Worm (Caenorhabditis elegans): ENCODE data around the gene gcy-31.
A peak's percentile ranks its signal among the peaks of the same experiment; 100 is the strongest.

The gcy-31 gene

ce11 chrX:2427404-2427803 lies at the start of gene gcy-31:
Gene gcy-31 (minus strand): TSS chrX:2427504.
- TF ChIP-seq med-1 (GFP tag; optimal IDR thresholded peaks at IDR 0.05; ENCODE audit: insufficient read depth) (no peak), T22C8.4 (GFP tag; IDR thresholded peaks at IDR 0.05) (no peak), ref-1 (GFP tag; conservative IDR thresholded peaks at IDR 0.05) (no peak), ztf-29 (GFP tag; IDR thresholded peaks at IDR 0.05) (no peak), flt-1 (GFP tag; IDR thresholded peaks at IDR 0.05) (no peak), klf-2 (GFP tag; conservative IDR thresholded peaks at IDR 0.05) (no peak)

DNA sequence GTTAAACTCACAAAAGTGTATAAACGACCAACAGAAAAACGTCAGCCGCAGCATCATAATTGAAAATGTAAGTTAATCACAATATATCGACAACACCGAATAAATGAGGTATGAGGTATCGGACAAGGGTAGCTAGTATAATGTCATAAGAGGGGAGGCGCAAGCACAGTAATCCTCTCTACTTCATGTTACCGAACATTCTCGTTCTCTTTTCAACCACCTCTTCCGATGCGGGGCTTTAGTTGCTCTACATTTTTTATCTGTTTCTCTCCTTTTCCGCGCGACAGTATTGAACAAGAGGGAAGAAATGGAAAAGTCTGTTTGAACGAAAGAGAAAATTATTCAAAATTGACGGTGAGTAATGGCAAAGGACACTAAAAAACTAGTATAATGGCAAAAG lies 48.6 kb upstream of the gcy-31 start, which contains the start of gene R04B3.3:
Gene R04B3.3 (minus strand): TSS at position 101 of the 400 bp plus-strand sequence.
- TF ChIP-seq med-1 (GFP tag; optimal IDR thresholded peaks at IDR 0.05; ENCODE audit: insufficient read depth) (no peak), tab-1 (GFP tag; IDR thresholded peaks at IDR 0.05) (no peak)

DNA sequence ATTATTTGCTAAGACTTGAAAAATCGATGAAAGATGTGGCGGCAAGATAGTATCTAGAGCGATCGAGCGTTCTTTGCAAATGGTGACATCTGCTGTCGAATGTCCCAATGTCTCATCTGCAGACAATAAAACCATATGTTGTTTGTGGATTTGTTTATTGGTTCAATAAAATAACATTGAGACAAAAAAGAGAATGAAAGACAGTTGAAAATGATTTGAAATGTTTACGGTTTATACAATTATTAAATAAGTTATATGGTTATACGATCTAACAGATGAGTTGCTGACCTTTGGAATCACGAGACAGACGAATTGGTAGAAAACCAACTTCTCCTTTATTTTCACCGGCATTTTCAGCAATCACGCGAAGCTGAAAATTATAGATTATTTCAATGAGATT lies 46.3 kb upstream of the gcy-31 start, which contains the start of gene R04B3.2:
Gene R04B3.2 (minus strand): TSS at position 101 of the 400 bp plus-strand sequence.
- TF ChIP-seq ztf-23 (GFP tag; IDR thresholded peaks at IDR 0.05) (no peak), T22C8.4 (GFP tag; IDR thresholded peaks at IDR 0.05) (no peak), med-1 (GFP tag; optimal IDR thresholded peaks at IDR 0.05; ENCODE audit: insufficient read depth) (no peak), tab-1 (GFP tag; IDR thresholded peaks at IDR 0.05) (no peak), klf-2 (GFP tag; conservative IDR thresholded peaks at IDR 0.05) (no peak), ztf-29 (GFP tag; IDR thresholded peaks at IDR 0.05) (no peak), flt-1 (GFP tag; IDR thresholded peaks at IDR 0.05) (no peak), cog-1 (tag; optimal IDR thresholded peaks at IDR 0.05) (no peak), ref-1 (GFP tag; conservative IDR thresholded peaks at IDR 0.05) (no peak)

- no peak for TF ChIP-seq cog-1 (tag; optimal IDR thresholded peaks at IDR 0.05)
- TF ChIP-seq ztf-29 (GFP tag; IDR thresholded peaks at IDR 0.05) = no peak
- no peak for TF ChIP-seq flt-1 (GFP tag; IDR thresholded peaks at IDR 0.05)
- TF ChIP-seq klf-2 (GFP tag; conservative IDR thresholded peaks at IDR 0.05) = no peak
- no peak for TF ChIP-seq ref-1 (GFP tag; conservative IDR thresholded peaks at IDR 0.05)
- TF ChIP-seq ztf-23 (GFP tag; IDR thresholded peaks at IDR 0.05) = no peak
- no peak for TF ChIP-seq tab-1 (GFP tag; IDR thresholded peaks at IDR 0.05)
- no peak for TF ChIP-seq T22C8.4 (GFP tag; IDR thresholded peaks at IDR 0.05)
Observed at ce11 chrX:2471303-2471702, 44.0 kb upstream of the gcy-31 start, which contains the start of gene R04B3.1. Gene R04B3.1 (minus strand): TSS chrX:2471403.

- TF ChIP-seq ref-1 (GFP tag; conservative IDR thresholded peaks at IDR 0.05) (no peak), klf-2 (GFP tag; conservative IDR thresholded peaks at IDR 0.05) (no peak), flt-1 (GFP tag; IDR thresholded peaks at IDR 0.05) (no peak), ztf-29 (GFP tag; IDR thresholded peaks at IDR 0.05) (no peak), tab-1 (GFP tag; IDR thresholded peaks at IDR 0.05) (no peak)
Observed at ce11 chrX:2464064-2464463, 36.8 kb upstream of the gcy-31 start.

DNA sequence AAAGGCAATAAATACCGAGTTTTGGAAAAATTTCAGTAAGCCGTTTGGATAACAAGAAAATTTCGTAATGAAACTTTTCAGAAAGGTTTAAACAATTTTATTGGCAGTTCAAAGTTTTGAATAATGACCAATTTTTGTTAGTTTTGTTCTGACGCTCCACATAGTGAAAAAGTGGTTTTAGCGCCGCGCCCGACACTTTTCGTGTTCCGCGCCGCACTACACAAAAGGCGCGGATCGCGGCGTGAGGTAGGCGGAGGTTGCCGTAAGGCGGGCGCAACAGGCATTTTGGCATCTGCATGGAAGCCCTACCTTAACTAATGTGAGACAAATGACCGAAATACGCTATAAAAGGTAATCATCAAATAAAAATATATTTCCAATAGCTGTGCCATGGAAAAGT lies 34.4 kb upstream of the gcy-31 start:
- TF ChIP-seq klf-2 (GFP tag; conservative IDR thresholded peaks at IDR 0.05) = no peak
- TF ChIP-seq T22C8.4 (GFP tag; IDR thresholded peaks at IDR 0.05) = no peak
- TF ChIP-seq cog-1 (tag; optimal IDR thresholded peaks at IDR 0.05) = no peak
- TF ChIP-seq flt-1 (GFP tag; IDR thresholded peaks at IDR 0.05) = no peak
- TF ChIP-seq med-1 (GFP tag; optimal IDR thresholded peaks at IDR 0.05; ENCODE audit: insufficient read depth) = no peak
- no peak for TF ChIP-seq tab-1 (GFP tag; IDR thresholded peaks at IDR 0.05)
- TF ChIP-seq ztf-23 (GFP tag; IDR thresholded peaks at IDR 0.05) = no peak
- TF ChIP-seq ref-1 (GFP tag; conservative IDR thresholded peaks at IDR 0.05) = no peak
- TF ChIP-seq ztf-29 (GFP tag; IDR thresholded peaks at IDR 0.05) = no peak

ce11 chrX:2459793-2460192 lies 32.5 kb upstream of the gcy-31 start, which contains the start of gene fox-1:
Gene fox-1 (minus strand): TSS chrX:2459893.
- TF ChIP-seq T22C8.4 (GFP tag; IDR thresholded peaks at IDR 0.05) (no peak), ref-1 (GFP tag; conservative IDR thresholded peaks at IDR 0.05) (no peak), flt-1 (GFP tag; IDR thresholded peaks at IDR 0.05) (no peak), ztf-29 (GFP tag; IDR thresholded peaks at IDR 0.05) (no peak), tab-1 (GFP tag; IDR thresholded peaks at IDR 0.05) (no peak)

DNA sequence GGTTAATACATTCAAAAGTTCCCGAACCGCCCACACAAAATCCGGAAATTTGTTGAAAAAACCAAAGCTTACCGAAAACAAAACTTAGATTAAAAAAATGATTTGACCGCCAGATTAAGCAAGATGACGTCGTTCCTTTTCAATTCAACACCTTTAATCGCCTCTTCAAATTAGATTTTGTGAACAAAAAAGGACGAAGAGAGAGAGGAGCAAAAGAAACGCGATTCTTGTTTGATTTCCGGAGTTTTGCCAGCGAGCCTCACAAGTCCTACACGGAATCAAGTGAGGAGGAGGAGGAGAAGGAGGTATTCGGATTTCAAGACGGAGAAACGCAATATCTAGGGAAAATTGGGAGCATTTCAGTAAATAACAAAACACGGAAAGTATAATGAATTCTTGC lies 30.2 kb upstream of the gcy-31 start:
- no peak for TF ChIP-seq flt-1 (GFP tag; IDR thresholded peaks at IDR 0.05)
- no peak for TF ChIP-seq cog-1 (tag; optimal IDR thresholded peaks at IDR 0.05)
- TF ChIP-seq T22C8.4 (GFP tag; IDR thresholded peaks at IDR 0.05) = no peak
- TF ChIP-seq tab-1 (GFP tag; IDR thresholded peaks at IDR 0.05) = no peak
- no peak for TF ChIP-seq klf-2 (GFP tag; conservative IDR thresholded peaks at IDR 0.05)
- no peak for TF ChIP-seq ref-1 (GFP tag; conservative IDR thresholded peaks at IDR 0.05)
- TF ChIP-seq med-1 (GFP tag; optimal IDR thresholded peaks at IDR 0.05; ENCODE audit: insufficient read depth) = no peak
- TF ChIP-seq ztf-23 (GFP tag; IDR thresholded peaks at IDR 0.05) = no peak
- no peak for TF ChIP-seq ztf-29 (GFP tag; IDR thresholded peaks at IDR 0.05)

ce11 chrX:2456141-2456540 lies 28.8 kb upstream of the gcy-31 start:
- TF ChIP-seq med-1 (GFP tag; optimal IDR thresholded peaks at IDR 0.05; ENCODE audit: insufficient read depth) = no peak

DNA sequence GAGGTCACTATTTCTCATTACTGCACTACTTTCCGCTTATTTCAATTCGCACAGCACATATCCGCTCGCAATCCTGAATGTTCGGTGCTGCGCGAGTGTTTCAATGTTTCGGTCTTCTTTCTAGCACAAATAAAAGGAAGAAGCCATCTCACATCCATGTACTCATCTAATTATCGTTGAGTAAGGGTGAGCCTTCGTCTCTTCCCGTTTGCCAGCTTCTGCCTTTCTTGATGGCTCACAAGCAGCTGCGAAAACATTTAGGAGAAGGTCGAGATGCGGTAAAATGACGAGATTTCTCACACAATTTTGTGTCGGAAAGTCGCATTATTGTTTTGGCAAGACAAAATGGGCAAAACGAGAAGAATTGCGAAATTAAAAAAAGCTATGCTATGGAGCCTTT lies 27.6 kb upstream of the gcy-31 start:
- TF ChIP-seq flt-1 (GFP tag; IDR thresholded peaks at IDR 0.05) (no peak), ztf-29 (GFP tag; IDR thresholded peaks at IDR 0.05) (no peak), med-1 (GFP tag; optimal IDR thresholded peaks at IDR 0.05; ENCODE audit: insufficient read depth) (no peak), klf-2 (GFP tag; conservative IDR thresholded peaks at IDR 0.05) (no peak), tab-1 (GFP tag; IDR thresholded peaks at IDR 0.05) (no peak), ref-1 (GFP tag; conservative IDR thresholded peaks at IDR 0.05) (no peak), T22C8.4 (GFP tag; IDR thresholded peaks at IDR 0.05) (no peak), cog-1 (tag; optimal IDR thresholded peaks at IDR 0.05) (no peak), ztf-23 (GFP tag; IDR thresholded peaks at IDR 0.05) (no peak)

- 0 out of 2 replicates have a peak, but pooled peaks have one; percentile 25 for TF ChIP-seq flt-1 (GFP tag; IDR thresholded peaks at IDR 0.05)
- TF ChIP-seq klf-2 (GFP tag; conservative IDR thresholded peaks at IDR 0.05) = no peak
- TF ChIP-seq tab-1 (GFP tag; IDR thresholded peaks at IDR 0.05) = 0 out of 2 replicates have a peak, but pooled peaks have one; percentile 53
Observed at ce11 chrX:2452716-2453115, 25.4 kb upstream of the gcy-31 start.
